Worm (Caenorhabditis elegans): ENCODE data around the gene F18F11.4.

F18F11.4 gene

ce11 chrIV:296849-297248 lies 33.8 kb upstream of the F18F11.4 start:
- no peak for TF ChIP-seq ceh-16 (tag; optimal IDR thresholded peaks at IDR 0.05)
- TF ChIP-seq nhr-23 (tag; optimal IDR thresholded peaks at IDR 0.05) = no peak
- TF ChIP-seq pha-4 (tag; optimal IDR thresholded peaks at IDR 0.05) = peak; percentile 21
- peak; percentile 47 for TF ChIP-seq skn-1 (tag; optimal IDR thresholded peaks at IDR 0.05)
- TF ChIP-seq lin-39 (tag; optimal IDR thresholded peaks at IDR 0.05) = no peak
- TF ChIP-seq ceh-28 (tag; optimal IDR thresholded peaks at IDR 0.05) = no peak
- TF ChIP-seq elt-2 (tag; optimal IDR thresholded peaks at IDR 0.05) = peak; percentile 95
- TF ChIP-seq fos-1 (tag; optimal IDR thresholded peaks at IDR 0.05) = no peak
- peak; percentile 91 for TF ChIP-seq pqm-1 (tag; optimal IDR thresholded peaks at IDR 0.05)
- TF ChIP-seq unc-62 (GFP tag; optimal IDR thresholded peaks at IDR 0.05) = no peak
- no peak for TF ChIP-seq nhr-77 (tag; optimal IDR thresholded peaks at IDR 0.05)
- peak; percentile 67 for TF ChIP-seq jun-1 (tag; optimal IDR thresholded peaks at IDR 0.05)

ce11 chrIV:298204-298603 lies 32.4 kb upstream of the F18F11.4 start, which contains the start of gene pnp-1:
pnp-1 (minus strand) TSS chrIV:298304.
- TF ChIP-seq jun-1 (tag; optimal IDR thresholded peaks at IDR 0.05) = no peak
- TF ChIP-seq ceh-28 (tag; optimal IDR thresholded peaks at IDR 0.05) = no peak
- no peak for TF ChIP-seq ZK546.5 (tag; optimal IDR thresholded peaks at IDR 0.05)
- no peak for TF ChIP-seq sea-2 (GFP tag; optimal IDR thresholded peaks at IDR 0.05)
- TF ChIP-seq egl-5 (tag; optimal IDR thresholded peaks at IDR 0.05) = no peak
- TF ChIP-seq hmg-11 (tag; optimal IDR thresholded peaks at IDR 0.05) = no peak
- TF ChIP-seq lin-39 (tag; optimal IDR thresholded peaks at IDR 0.05) = no peak
- TF ChIP-seq nhr-12 (tag; optimal IDR thresholded peaks at IDR 0.05) = no peak
- TF ChIP-seq elt-3 (tag; optimal IDR thresholded peaks at IDR 0.05) = no peak
- TF ChIP-seq nhr-43 (tag; optimal IDR thresholded peaks at IDR 0.05; ENCODE audit: poor library complexity, severe bottlenecking) = no peak
- no peak for TF ChIP-seq mml-1 (tag; optimal IDR thresholded peaks at IDR 0.05)
- TF ChIP-seq nhr-28 (tag; optimal IDR thresholded peaks at IDR 0.05) = no peak
- no peak for TF ChIP-seq fkh-10 (GFP tag; optimal IDR thresholded peaks at IDR 0.05)
- no peak for TF ChIP-seq unc-39 (tag; optimal IDR thresholded peaks at IDR 0.05)
- no peak for TF ChIP-seq ama-1 (optimal IDR thresholded peaks at IDR 0.05)
- no peak for TF ChIP-seq ceh-16 (tag; optimal IDR thresholded peaks at IDR 0.05)
- no peak for TF ChIP-seq nhr-11 (tag; optimal IDR thresholded peaks at IDR 0.05)
- TF ChIP-seq nhr-23 (tag; optimal IDR thresholded peaks at IDR 0.05) = no peak
- no peak for TF ChIP-seq nhr-237 (tag; optimal IDR thresholded peaks at IDR 0.05)
- no peak for TF ChIP-seq mdl-1 (tag; optimal IDR thresholded peaks at IDR 0.05)

DNA sequence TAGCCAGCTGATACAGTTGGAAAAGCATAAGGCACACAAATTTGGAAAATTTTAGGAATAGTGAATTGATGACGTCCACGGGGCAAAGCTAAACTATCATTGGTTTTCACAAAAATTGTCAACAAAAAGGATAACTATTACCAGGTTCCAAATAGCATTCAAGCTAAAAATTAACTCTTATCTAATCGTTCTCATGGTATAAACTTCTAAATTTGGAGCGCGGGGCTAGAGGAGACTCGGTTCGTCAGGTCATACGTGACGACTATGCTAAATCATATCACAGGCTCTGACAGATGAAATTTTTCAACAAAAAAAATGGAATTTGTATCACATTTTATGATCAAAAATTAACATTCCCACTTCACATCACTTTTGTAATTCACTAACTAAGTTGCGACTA lies 31.4 kb upstream of the F18F11.4 start:
- TF ChIP-seq nfya-1 (tag; optimal IDR thresholded peaks at IDR 0.05; ENCODE audit: insufficient read depth) = no peak
- no peak for TF ChIP-seq nhr-77 (tag; optimal IDR thresholded peaks at IDR 0.05)
- TF ChIP-seq pha-4 (tag; optimal IDR thresholded peaks at IDR 0.05) = no peak
- no peak for TF ChIP-seq R02D3.7 (tag; optimal IDR thresholded peaks at IDR 0.05)
- TF ChIP-seq snpc-4 (tag; optimal IDR thresholded peaks at IDR 0.05) = no peak
- TF ChIP-seq ZK546.5 (tag; optimal IDR thresholded peaks at IDR 0.05) = no peak
- TF ChIP-seq ztf-4 (tag; optimal IDR thresholded peaks at IDR 0.05) = no peak
- TF ChIP-seq skn-1 (tag; optimal IDR thresholded peaks at IDR 0.05) = no peak

DNA sequence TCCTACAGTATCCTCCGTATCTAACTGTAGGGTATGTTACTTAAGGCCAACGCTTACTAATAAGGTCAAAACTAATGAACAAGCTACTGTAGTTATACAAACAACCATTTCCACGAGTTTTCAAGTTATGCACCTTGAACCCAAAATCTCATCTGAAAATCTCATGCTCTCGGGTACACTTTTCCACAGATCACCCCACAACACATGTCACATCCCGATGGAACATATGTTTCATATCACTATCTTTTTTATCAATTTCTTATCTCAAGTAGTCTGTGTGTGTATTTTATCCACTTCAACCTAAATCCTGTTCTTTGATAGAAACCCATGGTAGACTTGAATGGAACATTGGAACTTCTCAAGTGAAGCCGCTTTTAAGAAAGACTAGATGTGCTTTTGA lies 30.3 kb upstream of the F18F11.4 start:
- TF ChIP-seq nhr-76 (tag; optimal IDR thresholded peaks at IDR 0.05) = no peak
- TF ChIP-seq jun-1 (tag; optimal IDR thresholded peaks at IDR 0.05) = no peak
- TF ChIP-seq fos-1 (tag; optimal IDR thresholded peaks at IDR 0.05) = no peak
- TF ChIP-seq nhr-237 (tag; optimal IDR thresholded peaks at IDR 0.05) = no peak
- no peak for TF ChIP-seq ceh-9 (tag; optimal IDR thresholded peaks at IDR 0.05)
- no peak for TF ChIP-seq egl-27 (tag; optimal IDR thresholded peaks at IDR 0.05)
- TF ChIP-seq elt-1 (tag; optimal IDR thresholded peaks at IDR 0.05) = no peak
- no peak for TF ChIP-seq sea-2 (GFP tag; optimal IDR thresholded peaks at IDR 0.05)
- no peak for TF ChIP-seq ceh-28 (tag; optimal IDR thresholded peaks at IDR 0.05)
- TF ChIP-seq nhr-23 (tag; optimal IDR thresholded peaks at IDR 0.05) = no peak
- TF ChIP-seq egl-5 (tag; optimal IDR thresholded peaks at IDR 0.05) = no peak
- no peak for TF ChIP-seq ztf-4 (tag; optimal IDR thresholded peaks at IDR 0.05)
- TF ChIP-seq fkh-10 (GFP tag; optimal IDR thresholded peaks at IDR 0.05) = no peak
- no peak for TF ChIP-seq unc-39 (tag; optimal IDR thresholded peaks at IDR 0.05)
- TF ChIP-seq ceh-16 (tag; optimal IDR thresholded peaks at IDR 0.05) = no peak
- no peak for TF ChIP-seq tbx-2 (tag; optimal IDR thresholded peaks at IDR 0.05)
- TF ChIP-seq eor-1 (tag; optimal IDR thresholded peaks at IDR 0.05) = no peak
- no peak for TF ChIP-seq fkh-2 (tag; optimal IDR thresholded peaks at IDR 0.05)
- TF ChIP-seq snpc-4 (tag; optimal IDR thresholded peaks at IDR 0.05) = no peak
- TF ChIP-seq mml-1 (tag; optimal IDR thresholded peaks at IDR 0.05) = no peak

Measured in whole organism, L3 larva.